Fruit fly (Drosophila melanogaster): ENCODE results near the gene CG32213.

dm6 chr3L:19497135-19497534 lies 21.5 kb downstream of the CG32213 start:
- TF ChIP-seq sim (GFP tag; IDR thresholded peaks at IDR 0.05) (no peak), onecut (GFP tag; IDR thresholded peaks at IDR 0.05) (no peak), Dp (GFP tag; optimal IDR thresholded peaks at IDR 0.05) (no peak)

All from whole organism, embryonic.